Fruit fly (Drosophila melanogaster): Measurements from ENCODE around the gene CG9674.

CG9674 gene

dm6 chr3L:16755189-16755588, 52.3 kb downstream of the CG9674 start, which contains the start of gene CG42852:
CG42852 (plus strand) TSS chr3L:16755489.
- TF ChIP-seq CG17801 (GFP tag; optimal IDR thresholded peaks at IDR 0.05; ENCODE audit: partially characterized antibody), result no peak

dm6 chr3L:16752402-16753096, 55.0 kb downstream of the CG9674 start:
- TF ChIP-seq CG17801 (GFP tag; optimal IDR thresholded peaks at IDR 0.05; ENCODE audit: partially characterized antibody), result no peak

- no peak for TF ChIP-seq CG17801 (GFP tag; optimal IDR thresholded peaks at IDR 0.05; ENCODE audit: partially characterized antibody)
These were observed 56.0 kb downstream of the CG9674 start for dm6 chr3L:16751487-16752054.

- no peak for TF ChIP-seq CG17801 (GFP tag; optimal IDR thresholded peaks at IDR 0.05; ENCODE audit: partially characterized antibody)
These were observed 56.8 kb downstream of the CG9674 start for dm6 chr3L:16750750-16751149.

- no peak for TF ChIP-seq CG17801 (GFP tag; optimal IDR thresholded peaks at IDR 0.05; ENCODE audit: partially characterized antibody)
These were observed 57.8 kb downstream of the CG9674 start for dm6 chr3L:16749726-16750125.

dm6 chr3L:16748343-16748742, 59.2 kb downstream of the CG9674 start:
- TF ChIP-seq CG17801 (GFP tag; optimal IDR thresholded peaks at IDR 0.05; ENCODE audit: partially characterized antibody), result no peak

dm6 chr3L:16746586-16747383, 60.7 kb downstream of the CG9674 start:
- TF ChIP-seq CG17801 (GFP tag; optimal IDR thresholded peaks at IDR 0.05; ENCODE audit: partially characterized antibody), result no peak

- no peak for TF ChIP-seq CG17801 (GFP tag; optimal IDR thresholded peaks at IDR 0.05; ENCODE audit: partially characterized antibody)
These were observed 63.4 kb downstream of the CG9674 start for dm6 chr3L:16743906-16744704.

- no peak for TF ChIP-seq CG17801 (GFP tag; optimal IDR thresholded peaks at IDR 0.05; ENCODE audit: partially characterized antibody)
These were observed 65.9 kb downstream of the CG9674 start for dm6 chr3L:16741660-16742059.

All from ovary, adult (tissue).